Worm (Caenorhabditis elegans): ENCODE data around the gene nlp-76.
"Not testable (repeated sequence)": the region's sequence is repeated elsewhere in the genome, so short reads cannot be mapped to it uniquely, and the experiment has no call there.

- not testable (repeated sequence) for TF ChIP-seq mab-5 (tag; optimal IDR thresholded peaks at IDR 0.05); mep-1 (tag; optimal IDR thresholded peaks at IDR 0.05); blmp-1 (tag; optimal IDR thresholded peaks at IDR 0.05); nhr-12 (tag; optimal IDR thresholded peaks at IDR 0.05); unc-120 (tag; optimal IDR thresholded peaks at IDR 0.05; ENCODE audit: poor library complexity, severe bottlenecking); sptf-1 (tag; optimal IDR thresholded peaks at IDR 0.05); elt-1 (tag; optimal IDR thresholded peaks at IDR 0.05; ENCODE audit: borderline replicate concordance, insufficient read depth); snpc-4 (tag; optimal IDR thresholded peaks at IDR 0.05)
These were observed 50.3 kb downstream of the nlp-76 start, which contains the start of gene R09A8.1 for ce11 chrX:12613451-12613850.

Measured in whole organism, mixed stage, embryonic.